Fruit fly (Drosophila melanogaster): ENCODE measurements around the gene bam.

Gene bam

dm6 chr3R:25247379-25247869, 2.5 kb upstream of the bam start, which contains the start of the genes RpS27 and Nup37 (continued):
- peak; percentile 96 for TF ChIP-seq gfzf (GFP tag; optimal IDR thresholded peaks at IDR 0.05)
- TF ChIP-seq CG6854 (GFP tag; optimal IDR thresholded peaks at IDR 0.05), result peak; percentile 97
- TF ChIP-seq danr (GFP tag; IDR thresholded peaks at IDR 0.05), result peak; percentile 82
- TF ChIP-seq CG32532 (GFP tag; IDR thresholded peaks at IDR 0.05), result peak; percentile 98
- peak; percentile 96 for TF ChIP-seq gt (GFP tag; IDR thresholded peaks at IDR 0.05)
- TF ChIP-seq lola (GFP tag; optimal IDR thresholded peaks at IDR 0.05), result peak in 1 of 3 experiments; percentile 83
- TF ChIP-seq CG1832 (GFP tag; optimal IDR thresholded peaks at IDR 0.05), result no peak
- TF ChIP-seq oc (tag; optimal IDR thresholded peaks at IDR 0.05), result peak; percentile 92
- peak; percentile 86 for TF ChIP-seq Hmx (GFP tag; optimal IDR thresholded peaks at IDR 0.05)
- peak; percentile 100 for TF ChIP-seq mirr (GFP tag; optimal IDR thresholded peaks at IDR 0.05)
- TF ChIP-seq zen (tag; optimal IDR thresholded peaks at IDR 0.05), result peak; percentile 91
- peak; percentile 91 for TF ChIP-seq gem (tag; optimal IDR thresholded peaks at IDR 0.05)
- peak; percentile 94 for TF ChIP-seq CG7372 (GFP tag; IDR thresholded peaks at IDR 0.05)
- peak; percentile 98 for TF ChIP-seq fd64A (GFP tag; optimal IDR thresholded peaks at IDR 0.05)
- peak; percentile 96 for TF ChIP-seq CG33557 (GFP tag; optimal IDR thresholded peaks at IDR 0.05)
- no peak for TF ChIP-seq CG7963 (GFP tag; IDR thresholded peaks at IDR 0.05; ENCODE audit: partially characterized antibody)
- peak; percentile 68 for TF ChIP-seq CG15073 (GFP tag; optimal IDR thresholded peaks at IDR 0.05)
- peak; percentile 95 for TF ChIP-seq so (GFP tag; IDR thresholded peaks at IDR 0.05)
- TF ChIP-seq Usf (GFP tag; optimal IDR thresholded peaks at IDR 0.05), result peak; percentile 97
- peak; percentile 97 for TF ChIP-seq gro (GFP tag; optimal IDR thresholded peaks at IDR 0.05)
- TF ChIP-seq Ravus (GFP tag; IDR thresholded peaks at IDR 0.05), result peak; percentile 72
- peak; percentile 98 for TF ChIP-seq CG13296 (GFP tag; optimal IDR thresholded peaks at IDR 0.05)
- TF ChIP-seq Lpt (GFP tag; optimal IDR thresholded peaks at IDR 0.05), result no peak
- peak; percentile 94 for TF ChIP-seq psq (GFP tag; optimal IDR thresholded peaks at IDR 0.05)
- TF ChIP-seq CG18262 (tag; optimal IDR thresholded peaks at IDR 0.05), result peak; percentile 91
- peak; percentile 97 for TF ChIP-seq H2.0 (GFP tag; IDR thresholded peaks at IDR 0.05)
- TF ChIP-seq Oaz (GFP tag; IDR thresholded peaks at IDR 0.05), result peak; percentile 92
- peak; percentile 98 for TF ChIP-seq fu2 (GFP tag; optimal IDR thresholded peaks at IDR 0.05)
- peak; percentile 99 for TF ChIP-seq BtbVII (GFP tag; optimal IDR thresholded peaks at IDR 0.05)
- peak; percentile 99 for TF ChIP-seq shn (GFP tag; optimal IDR thresholded peaks at IDR 0.05)
- peak; percentile 99 for TF ChIP-seq CG10267 (tag; optimal IDR thresholded peaks at IDR 0.05)
- peak; percentile 88 for TF ChIP-seq bowl (GFP tag; IDR thresholded peaks at IDR 0.05)
- peak; percentile 96 for TF ChIP-seq lilli (GFP tag; optimal IDR thresholded peaks at IDR 0.05)
- TF ChIP-seq CG18619 (GFP tag; optimal IDR thresholded peaks at IDR 0.05), result peak; percentile 99
- peak; percentile 100 for TF ChIP-seq CG34376 (GFP tag; optimal IDR thresholded peaks at IDR 0.05)
- TF ChIP-seq D19A (tag; optimal IDR thresholded peaks at IDR 0.05), result peak; percentile 77
- peak; percentile 94 for TF ChIP-seq CG2889 (GFP tag; IDR thresholded peaks at IDR 0.05)
- peak; percentile 96 for TF ChIP-seq grn (GFP tag; optimal IDR thresholded peaks at IDR 0.05)
- TF ChIP-seq dmrt11E (tag; optimal IDR thresholded peaks at IDR 0.05), result peak; percentile 94
- peak; percentile 99 for TF ChIP-seq CG3281 (GFP tag; optimal IDR thresholded peaks at IDR 0.05)
- TF ChIP-seq cad (GFP tag; optimal IDR thresholded peaks at IDR 0.05), result no peak
- peak; percentile 93 for TF ChIP-seq CG31224 (GFP tag; IDR thresholded peaks at IDR 0.05)
- TF ChIP-seq CG11247 (GFP tag; IDR thresholded peaks at IDR 0.05), result peak; percentile 99
- TF ChIP-seq CG7786 (GFP tag; optimal IDR thresholded peaks at IDR 0.05), result peak; percentile 98
- TF ChIP-seq ash1 (GFP tag; optimal IDR thresholded peaks at IDR 0.05), result peak; percentile 99
- peak; percentile 98 for TF ChIP-seq Max (GFP tag; optimal IDR thresholded peaks at IDR 0.05)
- TF ChIP-seq Gsc (GFP tag; IDR thresholded peaks at IDR 0.05), result peak; percentile 83; the same call in 1 of the 2 replicates
- peak; percentile 98 for TF ChIP-seq CG18599 (GFP tag; optimal IDR thresholded peaks at IDR 0.05)
- peak; percentile 98 for TF ChIP-seq CG2875 (GFP tag; optimal IDR thresholded peaks at IDR 0.05)
- peak; percentile 94 for TF ChIP-seq CG3163 (GFP tag; optimal IDR thresholded peaks at IDR 0.05)
- peak; percentile 96 for TF ChIP-seq CG17186 (GFP tag; optimal IDR thresholded peaks at IDR 0.05)
